Fruit fly (Drosophila melanogaster): Measurements from ENCODE around the gene bond.

The bond gene

DNA sequence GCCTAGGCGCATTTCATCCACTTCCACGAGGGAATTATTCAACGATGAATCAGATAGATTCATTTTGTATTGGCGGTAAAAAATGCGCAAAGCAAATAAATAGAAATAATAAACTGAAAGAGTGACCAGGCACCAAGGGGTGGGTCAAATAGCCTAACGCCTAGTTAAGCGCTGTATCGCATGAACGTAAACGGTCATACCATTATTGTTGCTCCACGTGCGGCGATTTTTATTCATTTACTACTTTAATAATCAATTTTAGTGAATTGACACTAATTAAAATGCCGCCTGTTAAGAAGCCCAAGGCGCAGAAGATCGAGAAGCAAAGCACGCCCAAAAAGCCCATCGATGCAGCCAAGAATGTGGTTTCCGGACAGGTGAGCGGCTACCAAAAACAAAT, 34.1 kb downstream of the bond start, which contains the start of the genes CG33107 and CG6937 (continued):
- TF ChIP-seq run (tag; optimal IDR thresholded peaks at IDR 0.05), result no peak
- no peak for TF ChIP-seq CG16779 (GFP tag; IDR thresholded peaks at IDR 0.05)
- no peak for TF ChIP-seq so (GFP tag; IDR thresholded peaks at IDR 0.05)
- no peak for TF ChIP-seq fu2 (GFP tag; optimal IDR thresholded peaks at IDR 0.05)
- no peak for TF ChIP-seq knrl (GFP tag; IDR thresholded peaks at IDR 0.05; ENCODE audit: partially characterized antibody)
- no peak for TF ChIP-seq CG12071 (GFP tag; optimal IDR thresholded peaks at IDR 0.05)
- no peak for TF ChIP-seq kni (GFP tag; optimal IDR thresholded peaks at IDR 0.05)
- no peak for TF ChIP-seq CG33557 (GFP tag; optimal IDR thresholded peaks at IDR 0.05)
- no peak for TF ChIP-seq da (GFP tag; optimal IDR thresholded peaks at IDR 0.05)
- no peak for TF ChIP-seq phol (tag; optimal IDR thresholded peaks at IDR 0.05)
- no peak for TF ChIP-seq CG3281 (GFP tag; optimal IDR thresholded peaks at IDR 0.05)
- TF ChIP-seq ranshi (GFP tag; IDR thresholded peaks at IDR 0.05), result no peak
- no peak for TF ChIP-seq ac (GFP tag; optimal IDR thresholded peaks at IDR 0.05)
- TF ChIP-seq maf-S (GFP tag; optimal IDR thresholded peaks at IDR 0.05), result no peak
- no peak for TF ChIP-seq nom (GFP tag; optimal IDR thresholded peaks at IDR 0.05)
- TF ChIP-seq Doc3 (GFP tag; IDR thresholded peaks at IDR 0.05; ENCODE audit: partially characterized antibody), result 0 out of 3 replicates have a peak, but pooled peaks have one; percentile 42
- peak; percentile 15 for TF ChIP-seq CTCF (GFP tag; optimal IDR thresholded peaks at IDR 0.05)
- TF ChIP-seq CG18262 (tag; optimal IDR thresholded peaks at IDR 0.05), result no peak
- TF ChIP-seq CG2199 (GFP tag; IDR thresholded peaks at IDR 0.05), result no peak
- no peak for TF ChIP-seq Blimp-1 (GFP tag; optimal IDR thresholded peaks at IDR 0.05)
- TF ChIP-seq CG1233 (GFP tag; optimal IDR thresholded peaks at IDR 0.05), result no peak
- no peak for TF ChIP-seq cato (GFP tag; optimal IDR thresholded peaks at IDR 0.05; ENCODE audit: borderline replicate concordance)
- TF ChIP-seq CG4617 (GFP tag; optimal IDR thresholded peaks at IDR 0.05; ENCODE audit: borderline replicate concordance), result peak; percentile 61
- no peak for TF ChIP-seq CG15073 (GFP tag; optimal IDR thresholded peaks at IDR 0.05)
- TF ChIP-seq CG7987 (GFP tag; optimal IDR thresholded peaks at IDR 0.05), result no peak
- TF ChIP-seq klu (GFP tag; IDR thresholded peaks at IDR 0.05), result no peak
- TF ChIP-seq usp (GFP tag; optimal IDR thresholded peaks at IDR 0.05), result no peak
- peak; percentile 35 for TF ChIP-seq CG15514 (GFP tag; optimal IDR thresholded peaks at IDR 0.05)
- no peak for TF ChIP-seq HLH54F (GFP tag; optimal IDR thresholded peaks at IDR 0.05)
- TF ChIP-seq sc (optimal IDR thresholded peaks at IDR 0.05), result no peak
- TF ChIP-seq sc (GFP tag; optimal IDR thresholded peaks at IDR 0.05), result no peak
- TF ChIP-seq zfh1 (GFP tag; IDR thresholded peaks at IDR 0.05), result no peak
- TF ChIP-seq CG10274 (GFP tag; optimal IDR thresholded peaks at IDR 0.05), result no peak
- no peak for TF ChIP-seq H2.0 (GFP tag; IDR thresholded peaks at IDR 0.05)
- TF ChIP-seq hb (GFP tag; IDR thresholded peaks at IDR 0.05; ENCODE audit: partially characterized antibody), result no peak
- TF ChIP-seq Fer1 (GFP tag; optimal IDR thresholded peaks at IDR 0.05), result peak; percentile 4
- no peak for TF ChIP-seq CG10209 (GFP tag; optimal IDR thresholded peaks at IDR 0.05)
- no peak for TF ChIP-seq Hey (tag; optimal IDR thresholded peaks at IDR 0.05)
- TF ChIP-seq Drgx (GFP tag; IDR thresholded peaks at IDR 0.05), result no peak
- TF ChIP-seq ro (GFP tag; IDR thresholded peaks at IDR 0.05), result no peak
- no peak for TF ChIP-seq ewg (GFP tag; optimal IDR thresholded peaks at IDR 0.05)
- no peak for TF ChIP-seq scrt (GFP tag; optimal IDR thresholded peaks at IDR 0.05)
- peak; percentile 48; the same call in 1 of the 2 replicates for TF ChIP-seq CG42726 (GFP tag; IDR thresholded peaks at IDR 0.05; ENCODE audit: partially characterized antibody)
- TF ChIP-seq Doc2 (GFP tag; IDR thresholded peaks at IDR 0.05), result no peak
- no peak for TF ChIP-seq toy (GFP tag; IDR thresholded peaks at IDR 0.05)
- no peak for TF ChIP-seq sr (GFP tag; IDR thresholded peaks at IDR 0.05)
- TF ChIP-seq dpn (GFP tag; optimal IDR thresholded peaks at IDR 0.05), result no peak
- no peak for TF ChIP-seq abd-A (tag; optimal IDR thresholded peaks at IDR 0.05)
- no peak for TF ChIP-seq CG8281 (tag; optimal IDR thresholded peaks at IDR 0.05)
- no peak for TF ChIP-seq TFAM (GFP tag; optimal IDR thresholded peaks at IDR 0.05)
- no peak for TF ChIP-seq CG6272 (GFP tag; IDR thresholded peaks at IDR 0.05)
- TF ChIP-seq Deaf1 (tag; optimal IDR thresholded peaks at IDR 0.05), result no peak

Measured in whole organism, embryonic.